Fruit fly (Drosophila melanogaster) whole organism, embryonic: ENCODE results near the gene CG13898.
A peak's percentile ranks its signal among the peaks of the same experiment; 100 is the strongest.

Source experiments
- Antp ChIP-seq: fragments of 200-800 bp; sonication (Bioruptor generic); optimal IDR thresholded peaks from 3 replicates; lab custom pipeline; 2016; ENCODE audit warnings: missing biosample characterization, missing genetic modification characterization
- CG10366 ChIP-seq: fragments of 200-800 bp; sonication (Bioruptor generic); IDR thresholded peaks from 2 replicates; pipeline ENCODE4 v1.3.6; 2022; ENCODE audit warnings: missing biosample characterization, missing genetic modification characterization
- CG10462 ChIP-seq: fragments of 200-800 bp; sonication (Bioruptor generic); optimal IDR thresholded peaks from 2 replicates; lab custom pipeline; 2016; ENCODE audit warnings: missing biosample characterization, missing genetic modification characterization
- CG10543 ChIP-seq: fragments of 200-800 bp; sonication (Bioruptor generic); optimal IDR thresholded peaks from 3 replicates; lab custom pipeline; 2017; ENCODE audit warnings: missing biosample characterization, mild to moderate bottlenecking, missing genetic modification characterization, moderate library complexity
- CG11398 ChIP-seq: fragments of 200-800 bp; sonication (Bioruptor generic); optimal IDR thresholded peaks from 2 replicates; lab custom pipeline; 2016; ENCODE audit warnings: missing biosample characterization, missing genetic modification characterization
- CG11456 ChIP-seq: fragments of 200-800 bp; sonication (Bioruptor generic); IDR thresholded peaks from 3 replicates; pipeline ENCODE4 v1.3.6; 2022; ENCODE audit warnings: missing biosample characterization, missing genetic modification characterization
- CG11696 ChIP-seq: fragments of 200-800 bp; sonication (Bioruptor generic); IDR thresholded peaks from 2 replicates; pipeline ENCODE4 v1.3.6; 2022; ENCODE audit warnings: missing biosample characterization, missing genetic modification characterization
- CG14441 ChIP-seq: fragments of 200-800 bp; sonication (Bioruptor generic); IDR thresholded peaks from 2 replicates; pipeline ENCODE4 v1.3.6; 2022; ENCODE audit warnings: missing biosample characterization, missing genetic modification characterization
- CG14965 ChIP-seq: fragments of 200-800 bp; sonication (Bioruptor generic); optimal IDR thresholded peaks from 2 replicates; lab custom pipeline; 2016; ENCODE audit warnings: missing biosample characterization, missing genetic modification characterization, borderline replicate concordance
- CG17829 ChIP-seq: fragments of 200-800 bp; optimal IDR thresholded peaks from 2 replicates; lab custom pipeline; 2019; ENCODE audit warnings: missing biosample characterization, mild to moderate bottlenecking, missing genetic modification characterization, moderate library complexity
- CG18764 ChIP-seq: fragments of 200-800 bp; sonication (Bioruptor generic); optimal IDR thresholded peaks from 3 replicates; lab custom pipeline; 2016; ENCODE audit warnings: missing biosample characterization, missing genetic modification characterization
- CG2712 ChIP-seq: fragments of 200-800 bp; optimal IDR thresholded peaks from 3 replicates; lab custom pipeline; 2019; ENCODE audit warnings: missing biosample characterization, mild to moderate bottlenecking, missing genetic modification characterization, moderate library complexity
- CG31388 ChIP-seq: fragments of 200-800 bp; sonication (Bioruptor generic); optimal IDR thresholded peaks from 2 replicates; lab custom pipeline; 2016; ENCODE audit warnings: missing biosample characterization, missing genetic modification characterization
- CG32532 ChIP-seq: fragments of 200-800 bp; sonication (Bioruptor generic); IDR thresholded peaks from 2 replicates; pipeline ENCODE4 v1.3.6; 2022; ENCODE audit warnings: missing biosample characterization, missing genetic modification characterization
- CG4424 ChIP-seq: fragments of 200-800 bp; sonication (Bioruptor generic); optimal IDR thresholded peaks from 3 replicates; lab custom pipeline; 2016; ENCODE audit warnings: missing biosample characterization, missing genetic modification characterization
- CG6683 ChIP-seq: fragments of 200-800 bp; sonication (Bioruptor generic); optimal IDR thresholded peaks from 2 replicates; lab custom pipeline; 2017; ENCODE audit warnings: missing biosample characterization, mild to moderate bottlenecking, missing genetic modification characterization, missing genetic modification reagents
- CG6813 ChIP-seq: fragments of 200-800 bp; sonication (Bioruptor generic); optimal IDR thresholded peaks from 2 replicates; lab custom pipeline; 2017; ENCODE audit warnings: missing biosample characterization, missing genetic modification characterization, mild to moderate bottlenecking, moderate library complexity, missing genetic modification reagents
- CG7271 ChIP-seq: fragments of 200-800 bp; sonication (Bioruptor generic); optimal IDR thresholded peaks from 2 replicates; lab custom pipeline; 2018; ENCODE audit warnings: missing biosample characterization, mild to moderate bottlenecking, missing genetic modification characterization, moderate library complexity
- Camta ChIP-seq: fragments of 200-800 bp; sonication (Bioruptor generic); optimal IDR thresholded peaks from 2 replicates; lab custom pipeline; 2016; ENCODE audit warnings: missing biosample characterization, missing genetic modification characterization
- Doc2 ChIP-seq: fragments of 200-800 bp; sonication (Bioruptor generic); IDR thresholded peaks from 2 replicates; pipeline ENCODE4 v1.3.6; 2022; ENCODE audit warnings: missing biosample characterization, missing genetic modification characterization
- Dref ChIP-seq: fragments of 200-800 bp; sonication (Bioruptor generic); IDR thresholded peaks from 2 replicates; pipeline ENCODE4 v1.3.6; 2022; ENCODE audit warnings: missing biosample characterization, missing genetic modification characterization
- Elba2 ChIP-seq: fragments of 200-800 bp; sonication (Bioruptor generic); optimal IDR thresholded peaks from 3 replicates; lab custom pipeline; 2016; ENCODE audit warnings: missing biosample characterization, missing genetic modification characterization
- Hr39 ChIP-seq: fragments of >200 bp; optimal IDR thresholded peaks from 2 replicates; lab custom pipeline; 2017
- Hsf ChIP-seq: fragments of 200-800 bp; sonication (Bioruptor generic); optimal IDR thresholded peaks from 3 replicates; lab custom pipeline; 2016; ENCODE audit warnings: missing biosample characterization, missing genetic modification characterization
- Nf-YB ChIP-seq: fragments of 200-800 bp; sonication (Bioruptor generic); optimal IDR thresholded peaks from 3 replicates; lab custom pipeline; 2019; ENCODE audit warnings: missing biosample characterization, mild to moderate bottlenecking, missing genetic modification characterization, moderate library complexity
- Side ChIP-seq: fragments of 200-800 bp; sonication (Bioruptor generic); optimal IDR thresholded peaks from 2 replicates; lab custom pipeline; 2016; ENCODE audit warnings: missing biosample characterization, missing genetic modification characterization
- Trl ChIP-seq, 3 experiments: fragments of >200 bp in 2 of 3; fragments of 200-800 bp in 1 of 3; sonication (Bioruptor generic) in 1 of 3; optimal IDR thresholded peaks; 2 replicates in 1 of 3; 3 replicates in 2 of 3; lab custom pipeline; 2016 to 2017; ENCODE audit warnings: missing biosample characterization in 1 of 3, missing genetic modification characterization in 1 of 3
- al ChIP-seq: fragments of 200-800 bp; sonication (Bioruptor generic); IDR thresholded peaks from 2 replicates; pipeline ENCODE4 v1.3.6; 2022; ENCODE audit warnings: missing biosample characterization, missing genetic modification characterization
- aop ChIP-seq: fragments of 200-800 bp; sonication (Bioruptor generic); IDR thresholded peaks from 2 replicates; pipeline ENCODE4 v1.3.6; 2022; ENCODE audit warnings: missing biosample characterization, missing genetic modification characterization
- ap ChIP-seq: fragments of 200-800 bp; sonication (Bioruptor generic); IDR thresholded peaks from 2 replicates; pipeline ENCODE4 v1.3.6; 2022; ENCODE audit warnings: missing biosample characterization, missing genetic modification characterization
- ara ChIP-seq: fragments of 200-800 bp; sonication (Bioruptor generic); IDR thresholded peaks from 2 replicates; pipeline ENCODE4 v1.3.6; 2022; ENCODE audit warnings: missing biosample characterization, missing genetic modification characterization
- bigmax ChIP-seq: fragments of 200-800 bp; sonication (Bioruptor generic); optimal IDR thresholded peaks from 2 replicates; lab custom pipeline; 2018; ENCODE audit warnings: missing biosample characterization, mild to moderate bottlenecking, missing genetic modification characterization
- dysf ChIP-seq: fragments of 200-800 bp; sonication (Bioruptor generic); IDR thresholded peaks from 3 replicates; pipeline ENCODE4 v1.3.6; 2022; ENCODE audit warnings: missing biosample characterization, missing genetic modification characterization
- esg ChIP-seq: fragments of 200-800 bp; sonication (Bioruptor generic); conservative IDR thresholded peaks from 2 replicates; pipeline ENCODE4 v1.3.6; 2022; ENCODE audit warnings: missing biosample characterization, missing genetic modification characterization
- fd64A ChIP-seq: fragments of 200-800 bp; sonication (Bioruptor generic); optimal IDR thresholded peaks from 3 replicates; lab custom pipeline; 2018; ENCODE audit warnings: missing biosample characterization, mild to moderate bottlenecking, missing genetic modification characterization
- ham ChIP-seq: fragments of 200-800 bp; sonication (Bioruptor generic); IDR thresholded peaks from 2 replicates; pipeline ENCODE4 v1.3.6; 2022; ENCODE audit warnings: missing biosample characterization, missing genetic modification characterization
- jumu ChIP-seq: fragments of 200-800 bp; sonication (Bioruptor generic); optimal IDR thresholded peaks from 3 replicates; lab custom pipeline; 2016; ENCODE audit warnings: missing biosample characterization, missing genetic modification characterization
- lab ChIP-seq: fragments of 200-800 bp; sonication (Bioruptor generic); optimal IDR thresholded peaks from 3 replicates; lab custom pipeline; 2017; ENCODE audit warnings: missing biosample characterization, missing genetic modification characterization, mild to moderate bottlenecking, moderate library complexity, missing genetic modification reagents
- lilli ChIP-seq: fragments of 200-800 bp; sonication (Bioruptor generic); optimal IDR thresholded peaks from 3 replicates; lab custom pipeline; 2016; ENCODE audit warnings: missing biosample characterization, missing genetic modification characterization
- nau ChIP-seq: fragments of 200-800 bp; sonication (Bioruptor generic); optimal IDR thresholded peaks from 3 replicates; lab custom pipeline; 2017; ENCODE audit warnings: missing biosample characterization, mild to moderate bottlenecking, missing genetic modification characterization, missing genetic modification reagents
- nom ChIP-seq: fragments of 200-800 bp; sonication (Bioruptor generic); optimal IDR thresholded peaks from 2 replicates; lab custom pipeline; 2017; ENCODE audit warnings: missing biosample characterization, missing genetic modification characterization, mild to moderate bottlenecking, moderate library complexity, missing genetic modification reagents
- schlank ChIP-seq: fragments of 200-800 bp; sonication (Bioruptor generic); optimal IDR thresholded peaks from 2 replicates; lab custom pipeline; 2018; ENCODE audit warnings: missing biosample characterization, mild to moderate bottlenecking, missing genetic modification characterization
- stc ChIP-seq: fragments of 200-800 bp; sonication (Bioruptor generic); IDR thresholded peaks from 2 replicates; pipeline ENCODE4 v1.3.6; 2022; ENCODE audit warnings: missing biosample characterization, missing genetic modification characterization
- tap ChIP-seq: fragments of 200-800 bp; optimal IDR thresholded peaks from 3 replicates; lab custom pipeline; 2019; ENCODE audit warnings: missing biosample characterization, mild to moderate bottlenecking, missing genetic modification characterization, moderate library complexity
- tll ChIP-seq, 2 experiments: fragments of 200-800 bp in 1 of 2; fragments of >200 bp in 1 of 2; sonication (Bioruptor generic) in 1 of 2; optimal IDR thresholded peaks; 2 replicates each; lab custom pipeline; 2017 to 2019; ENCODE audit warnings: missing biosample characterization in 2 of 2, missing genetic modification characterization in 2 of 2, mild to moderate bottlenecking in 1 of 2, moderate library complexity in 1 of 2
- twi ChIP-seq: fragments of 200-800 bp; optimal IDR thresholded peaks from 2 replicates; lab custom pipeline; 2019; ENCODE audit warnings: missing biosample characterization, mild to moderate bottlenecking, missing genetic modification characterization, moderate library complexity
- vfl ChIP-seq: fragments of 200-800 bp; sonication (Bioruptor generic); optimal IDR thresholded peaks from 2 replicates; lab custom pipeline; 2016; ENCODE audit warnings: missing biosample characterization, missing genetic modification characterization
- vvl ChIP-seq: fragments of 200-800 bp; sonication (Bioruptor generic); IDR thresholded peaks from 2 replicates; pipeline ENCODE4 v1.3.6; 2022; ENCODE audit warnings: missing biosample characterization, missing genetic modification characterization
- zen2 ChIP-seq: fragments of 200-800 bp; sonication (Bioruptor generic); IDR thresholded peaks from 3 replicates; pipeline ENCODE4 v1.3.6; 2022; ENCODE audit warnings: missing biosample characterization, missing genetic modification characterization; ENCODE audit not compliant: partially characterized antibody

CG13898 gene

DNA sequence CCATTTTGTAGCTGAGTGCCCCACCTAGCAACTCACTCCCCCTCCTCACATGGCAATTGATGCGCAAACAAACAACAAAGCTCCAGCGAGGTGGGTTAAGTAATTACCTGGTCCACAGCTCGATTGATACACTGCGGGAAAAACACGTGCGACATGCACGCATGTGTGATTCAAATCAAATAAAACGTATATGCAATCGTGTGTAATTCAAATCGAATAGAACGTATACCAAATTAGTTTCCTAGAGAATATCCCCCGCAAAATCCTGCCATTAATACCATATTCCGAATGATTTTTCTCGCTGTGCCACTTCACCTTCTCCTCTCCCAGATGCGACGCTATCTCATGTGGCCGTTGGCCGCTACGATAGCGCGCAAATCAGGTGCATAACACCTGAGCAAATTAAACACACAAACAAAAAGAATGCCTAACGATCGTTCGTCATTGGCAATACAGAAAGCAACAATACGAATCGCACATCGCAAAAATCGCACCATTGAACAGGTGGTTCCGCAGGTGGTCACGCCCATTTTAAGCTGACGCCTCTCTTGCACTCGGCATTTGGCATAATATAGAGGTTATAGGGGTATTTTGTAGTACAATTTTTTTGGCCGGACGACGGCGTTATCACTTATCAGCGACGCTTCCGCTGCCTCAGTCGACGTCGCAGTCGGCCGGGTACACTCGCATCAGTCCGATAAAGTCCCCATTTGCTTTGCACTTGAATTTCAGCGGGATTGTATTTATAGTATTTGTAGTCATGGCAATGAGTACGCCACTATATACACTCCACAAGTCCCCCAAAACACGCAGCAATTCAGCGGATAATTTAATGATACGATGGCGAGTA, 19.5 kb downstream of the CG13898 start (continued):
- TF ChIP-seq ara (GFP tag; lab: Robert Waterston, UW) = peak; percentile 72
- no peak for TF ChIP-seq zen2 (GFP tag; lab: Robert Waterston, UW)
- no peak for TF ChIP-seq CG11398 (GFP tag; lab: Kevin White, UChicago)
- TF ChIP-seq Elba2 = no peak
- no peak for TF ChIP-seq Doc2 (GFP tag; lab: Robert Waterston, UW)
- peak; percentile 60; the same call in 1 of the 2 replicates for TF ChIP-seq al (GFP tag; lab: Robert Waterston, UW)
- peak; percentile 77 for TF ChIP-seq CG11456 (GFP tag; lab: Robert Waterston, UW)
- peak; percentile 41 for TF ChIP-seq Side
- TF ChIP-seq CG11696 (GFP tag; lab: Robert Waterston, UW) = no peak
- TF ChIP-seq tap = peak; percentile 46
- TF ChIP-seq stc = peak; percentile 68
- peak; percentile 72 for TF ChIP-seq CG2712
- no peak for TF ChIP-seq CG14965
- peak; percentile 72 for TF ChIP-seq Camta
- peak; percentile 73 for TF ChIP-seq CG4424
- peak; percentile 31 for TF ChIP-seq Nf-YB (GFP tag; lab: Kevin White, UChicago)
- peak; percentile 20 for TF ChIP-seq CG31388 (GFP tag; lab: Kevin White, UChicago)
- TF ChIP-seq fd64A (GFP tag; lab: Kevin White, UChicago) = peak; percentile 24
- no peak for TF ChIP-seq Hr39 (lab: Kevin White, UChicago)
- peak; percentile 79 for TF ChIP-seq vvl
- TF ChIP-seq vfl (GFP tag; lab: Kevin White, UChicago) = peak; percentile 36
- TF ChIP-seq twi (tag; lab: Kevin White, UChicago) = no peak
- TF ChIP-seq Trl (optimal IDR thresholded peaks at IDR 0.05; lab: Kevin White, UChicago) = no peak
- peak; percentile 67 for TF ChIP-seq Trl (GFP tag; optimal IDR thresholded peaks at IDR 0.05; lab: Kevin White, UChicago)
- TF ChIP-seq CG6683 (GFP tag; lab: Kevin White, UChicago) = peak; percentile 9
- TF ChIP-seq CG18764 (GFP tag; lab: Kevin White, UChicago) = peak; percentile 22
- TF ChIP-seq dysf (GFP tag; lab: Robert Waterston, UW) = peak; percentile 82
- TF ChIP-seq jumu (GFP tag; lab: Kevin White, UChicago) = peak; percentile 57
- TF ChIP-seq Dref (GFP tag; lab: Robert Waterston, UW) = no peak
- TF ChIP-seq nau (GFP tag; lab: Kevin White, UChicago) = peak; percentile 57
- TF ChIP-seq Hsf (GFP tag; lab: Kevin White, UChicago) = peak; percentile 66
- TF ChIP-seq lilli (GFP tag; lab: Kevin White, UChicago) = peak; percentile 67
- peak; percentile 28 for TF ChIP-seq CG6813
- TF ChIP-seq CG10543 (GFP tag; lab: Kevin White, UChicago) = peak; percentile 30
- TF ChIP-seq tll (GFP tag; optimal IDR thresholded peaks at IDR 0.05; lab: Kevin White, UChicago) = no peak
- TF ChIP-seq ham (GFP tag; lab: Robert Waterston, UW) = no peak
- no peak for TF ChIP-seq CG7271
- TF ChIP-seq CG32532 (GFP tag; lab: Robert Waterston, UW) = peak; percentile 69
- peak; percentile 68 for TF ChIP-seq esg
- TF ChIP-seq bigmax (GFP tag; lab: Kevin White, UChicago) = peak; percentile 6
- TF ChIP-seq CG10366 (GFP tag; lab: Robert Waterston, UW) = peak; percentile 73
- TF ChIP-seq lab (GFP tag; lab: Kevin White, UChicago) = peak; percentile 72
- peak; percentile 46 for TF ChIP-seq CG17829 (tag; lab: Kevin White, UChicago)
- peak; percentile 86 for TF ChIP-seq CG14441 (GFP tag; lab: Robert Waterston, UW)
- TF ChIP-seq nom = no peak
- peak; percentile 53 for TF ChIP-seq schlank (tag; lab: Kevin White, UChicago)
- peak; percentile 35 for TF ChIP-seq CG10462 (GFP tag; lab: Kevin White, UChicago)
- TF ChIP-seq Antp (GFP tag; lab: Kevin White, UChicago) = peak; percentile 84
- TF ChIP-seq aop (GFP tag; lab: Robert Waterston, UW) = no peak
- peak; percentile 75 for TF ChIP-seq ap (GFP tag; lab: Robert Waterston, UW)
